Worm (Caenorhabditis elegans) whole organism, L3 larva: ENCODE data around the gene cyy-1.

Experiments used
- R02D3.7 ChIP-seq: fragments of 150-350 bp; optimal IDR thresholded peaks from 2 replicates; lab custom pipeline; 2014; ENCODE audit warnings: missing biosample characterization, missing genetic modification characterization
- ceh-82 ChIP-seq: fragments of 150-350 bp; optimal IDR thresholded peaks from 2 replicates; lab custom pipeline; 2014; ENCODE audit warnings: missing biosample characterization, missing genetic modification characterization
- egl-27 ChIP-seq: sonication (generic microtip); optimal IDR thresholded peaks from 4 replicates; lab custom pipeline; 2017; ENCODE audit warnings: missing biosample characterization, missing genetic modification reagents, missing genetic modification characterization
- fkh-10 ChIP-seq: sonication (generic microtip); optimal IDR thresholded peaks from 2 replicates; lab custom pipeline; 2017; ENCODE audit warnings: missing biosample characterization, missing genetic modification reagents, missing genetic modification characterization
- jun-1 ChIP-seq: fragments of 150-350 bp; optimal IDR thresholded peaks from 2 replicates; lab custom pipeline; 2014; ENCODE audit warnings: missing biosample characterization, missing genetic modification reagents, missing genetic modification characterization
- nhr-11 ChIP-seq: fragments of 150-350 bp; optimal IDR thresholded peaks from 2 replicates; lab custom pipeline; 2014; ENCODE audit warnings: missing biosample characterization, missing genetic modification characterization
- nhr-12 ChIP-seq: fragments of 150-350 bp; optimal IDR thresholded peaks from 2 replicates; lab custom pipeline; 2014; ENCODE audit warnings: missing biosample characterization, missing genetic modification characterization
- nhr-237 ChIP-seq: fragments of 150-350 bp; optimal IDR thresholded peaks from 2 replicates; lab custom pipeline; 2014; ENCODE audit warnings: missing biosample characterization, missing genetic modification characterization
- nhr-67 ChIP-seq: fragments of 150-350 bp; optimal IDR thresholded peaks from 2 replicates; lab custom pipeline; 2014; ENCODE audit warnings: missing biosample characterization, missing genetic modification characterization
- nhr-76 ChIP-seq: fragments of 150-350 bp; sonication (generic microtip); optimal IDR thresholded peaks from 5 replicates; lab custom pipeline; 2014; ENCODE audit warnings: missing biosample characterization, missing genetic modification characterization
- snpc-4 ChIP-seq: fragments of 150-350 bp; optimal IDR thresholded peaks from 2 replicates; lab custom pipeline; 2014; ENCODE audit warnings: missing biosample characterization, missing genetic modification characterization
- zag-1 ChIP-seq: fragments of 150-350 bp; optimal IDR thresholded peaks from 2 replicates; lab custom pipeline; 2014; ENCODE audit warnings: missing biosample characterization, missing genetic modification characterization
- ztf-11 ChIP-seq: fragments of 150-350 bp; optimal IDR thresholded peaks from 2 replicates; lab custom pipeline; 2014; ENCODE audit warnings: missing biosample characterization, missing genetic modification characterization
- ztf-4 ChIP-seq: fragments of 150-350 bp; optimal IDR thresholded peaks from 2 replicates; lab custom pipeline; 2014; ENCODE audit warnings: missing biosample characterization, missing genetic modification characterization

DNA sequence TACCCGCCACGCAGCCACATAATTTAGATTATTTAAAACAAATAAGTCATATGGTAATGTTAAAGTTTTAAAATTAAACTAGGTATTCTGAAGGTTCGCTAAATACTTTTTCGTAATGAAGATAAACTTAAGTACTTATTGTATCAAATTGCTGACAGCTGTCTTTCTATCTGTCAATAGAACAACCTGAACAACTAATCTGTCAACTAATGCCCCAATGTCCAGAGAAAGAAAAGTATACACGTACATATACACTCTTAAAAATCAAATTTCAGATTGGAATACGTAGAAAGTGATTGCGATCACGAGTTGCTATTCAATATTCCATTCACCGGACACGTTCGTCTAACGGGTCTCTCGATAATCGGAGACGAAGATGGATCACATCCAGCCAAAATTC, 5.1 kb downstream of the cyy-1 start:
- TF ChIP-seq ztf-4 (tag; lab: Kevin White, UChicago) (no peak), jun-1 (no peak), nhr-12 (tag; lab: Kevin White, UChicago) (no peak), ztf-11 (no peak), fkh-10 (GFP tag; lab: Kevin White, UChicago) (no peak), ceh-82 (tag; lab: Kevin White, UChicago) (no peak), R02D3.7 (tag; lab: Kevin White, UChicago) (no peak), nhr-76 (tag; lab: Kevin White, UChicago) (no peak), zag-1 (tag; lab: Kevin White, UChicago) (no peak), snpc-4 (no peak), nhr-67 (tag; lab: Kevin White, UChicago) (no peak), nhr-237 (tag; lab: Kevin White, UChicago) (no peak), nhr-11 (no peak), egl-27 (tag; lab: Kevin White, UChicago) (no peak)
